Worm (Caenorhabditis elegans): ENCODE results near the gene sre-7.

- TF ChIP-seq tbx-11 (GFP tag; IDR thresholded peaks at IDR 0.05) (no peak), ama-1 (optimal IDR thresholded peaks at IDR 0.05) (no peak), ceh-13 (GFP tag; optimal IDR thresholded peaks at IDR 0.05) (no peak), pes-1 (GFP tag; IDR thresholded peaks at IDR 0.05) (no peak), hnd-1 (tag; optimal IDR thresholded peaks at IDR 0.05) (no peak), flt-1 (GFP tag; IDR thresholded peaks at IDR 0.05) (no peak), tbx-37 (GFP tag; conservative IDR thresholded peaks at IDR 0.05) (no peak), ets-7 (tag; optimal IDR thresholded peaks at IDR 0.05) (no peak), hmg-4 (GFP tag; optimal IDR thresholded peaks at IDR 0.05) (no peak), ceh-36 (tag; optimal IDR thresholded peaks at IDR 0.05) (no peak), B0310.2 (tag; optimal IDR thresholded peaks at IDR 0.05) (no peak)
Measured at ce11 chrV:14282222-14282709, 38.3 kb downstream of the sre-7 start, which contains the start of the genes srt-74 and F40G12.9.

Measured in whole organism, early embryonic.